Worm (Caenorhabditis elegans): ENCODE measurements around the gene T28F3.5.

The T28F3.5 gene

DNA sequence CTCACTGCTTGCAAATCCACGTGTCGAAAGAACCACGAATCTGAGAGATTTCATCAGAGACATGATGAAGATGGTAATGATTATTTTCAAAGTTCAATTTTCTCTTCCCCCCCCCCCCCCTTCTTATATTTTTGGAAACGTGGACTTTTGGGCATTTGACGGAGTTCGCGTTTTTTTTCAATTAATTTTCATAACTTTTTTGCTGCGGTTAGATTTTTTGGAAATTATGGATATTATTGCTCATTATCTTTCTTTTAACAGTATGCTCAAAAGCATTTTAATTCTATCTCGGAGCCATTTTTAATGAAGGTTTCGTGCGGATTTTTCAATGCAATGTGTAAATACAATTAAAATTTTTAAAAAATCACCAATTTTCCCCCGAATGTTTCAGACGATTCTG, 35.3 kb upstream of the T28F3.5 start, which contains the start of gene phyh-1 (continued):
- TF ChIP-seq madf-5 (GFP tag; IDR thresholded peaks at IDR 0.05) (no peak), php-3 (GFP tag; IDR thresholded peaks at IDR 0.05) (no peak), vab-7 (GFP tag; IDR thresholded peaks at IDR 0.05) (no peak), fos-1 (tag; optimal IDR thresholded peaks at IDR 0.05) (no peak), daf-8 (GFP tag; IDR thresholded peaks at IDR 0.05) (no peak), aly-2 (tag; optimal IDR thresholded peaks at IDR 0.05) (no peak)

DNA sequence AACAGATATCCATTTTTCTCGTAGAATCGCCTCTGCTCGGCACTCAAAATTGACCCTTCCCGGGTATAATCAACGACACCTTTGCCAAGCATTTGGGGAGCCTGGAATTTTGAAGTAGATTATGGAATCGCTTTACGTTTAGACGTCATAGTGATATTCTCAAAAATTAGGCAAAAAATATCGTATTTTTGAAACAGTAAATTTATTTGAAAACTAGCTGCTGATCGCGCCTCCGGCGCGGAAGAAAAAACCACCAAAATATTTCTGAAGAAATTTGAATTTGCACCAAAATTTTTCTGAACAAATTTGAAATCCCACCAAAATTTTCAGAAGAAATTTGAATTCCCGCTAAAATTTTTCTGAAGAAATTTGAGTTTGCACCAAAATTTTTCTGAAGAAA, 32.2 kb upstream of the T28F3.5 start, which contains the start of gene ZK550.6:
TSS of gene ZK550.6 (minus strand) at position 101 of the 400 bp plus-strand sequence.
- TF ChIP-seq unc-62 (GFP tag; optimal IDR thresholded peaks at IDR 0.05 in 1 of 2) (peak in 1 of 2 experiments; percentile 18), unc-62 (tag; optimal IDR thresholded peaks at IDR 0.05) (no peak), nhr-42 (GFP tag; IDR thresholded peaks at IDR 0.05) (no peak), lin-38 (GFP tag; IDR thresholded peaks at IDR 0.05) (no peak), aha-1 (tag) (peak; percentile 17), mxl-3 (GFP tag; optimal IDR thresholded peaks at IDR 0.05) (no peak), hlh-30 (tag; optimal IDR thresholded peaks at IDR 0.05; ENCODE audit: insufficient read depth) (no peak)

DNA sequence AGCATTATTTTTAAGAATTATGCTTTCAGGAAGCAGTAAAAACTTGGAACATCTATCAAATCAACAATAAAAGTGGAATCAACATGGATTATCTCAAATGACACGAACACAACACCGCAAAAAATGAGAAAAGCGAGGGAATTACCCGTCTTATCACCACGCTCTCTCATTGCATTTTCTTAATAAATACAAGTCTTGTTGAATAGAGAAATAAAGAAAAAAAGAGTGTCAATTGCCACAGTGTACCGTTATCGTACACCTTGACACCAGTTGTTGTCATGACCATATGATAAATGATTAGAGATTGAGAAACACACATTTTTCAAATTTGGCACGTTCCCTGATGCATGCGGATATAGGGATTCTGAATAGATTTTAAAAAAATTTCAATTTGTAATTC, 30.9 kb upstream of the T28F3.5 start:
- peak; percentile 0 for TF ChIP-seq lin-13 (GFP tag; optimal IDR thresholded peaks at IDR 0.05)
- no peak for TF ChIP-seq lin-15B (tag; optimal IDR thresholded peaks at IDR 0.05)
- peak; percentile 88 for TF ChIP-seq nhr-77 (tag; optimal IDR thresholded peaks at IDR 0.05)
- TF ChIP-seq nhr-48 (tag; optimal IDR thresholded peaks at IDR 0.05) = peak; percentile 75
- peak; percentile 46; the same call in 1 of the 2 replicates for TF ChIP-seq lin-1 (GFP tag; IDR thresholded peaks at IDR 0.05)
- TF ChIP-seq ztf-7 (tag; optimal IDR thresholded peaks at IDR 0.05) = peak; percentile 26
- TF ChIP-seq nhr-28 (tag; optimal IDR thresholded peaks at IDR 0.05) = peak; percentile 92
- peak; percentile 31 for TF ChIP-seq nhr-6 (tag; optimal IDR thresholded peaks at IDR 0.05)
- TF ChIP-seq aha-1 (tag) = peak; percentile 90
- TF ChIP-seq D1046.2 (GFP tag; IDR thresholded peaks at IDR 0.05) = no peak
- TF ChIP-seq F26F4.8 (GFP tag; conservative IDR thresholded peaks at IDR 0.05) = no peak
- peak in 1 of 2 experiments; percentile 22 for TF ChIP-seq unc-62 (GFP tag; optimal IDR thresholded peaks at IDR 0.05 in 1 of 2)
- no peak for TF ChIP-seq unc-62 (tag; optimal IDR thresholded peaks at IDR 0.05)
- TF ChIP-seq ama-1 (optimal IDR thresholded peaks at IDR 0.05) = peak; percentile 84
- peak; percentile 95 for TF ChIP-seq pqm-1 (tag; optimal IDR thresholded peaks at IDR 0.05)
- 0 out of 2 replicates have a peak, but pooled peaks have one; percentile 63 for TF ChIP-seq tra-1 (GFP tag; IDR thresholded peaks at IDR 0.05)
- TF ChIP-seq nhr-41 (GFP tag; IDR thresholded peaks at IDR 0.05) = 0 out of 2 replicates have a peak, but pooled peaks have one; percentile 25
- TF ChIP-seq attf-4 (tag; optimal IDR thresholded peaks at IDR 0.05) = no peak
- peak; percentile 7 to 96 for TF ChIP-seq hif-1 (tag; optimal IDR thresholded peaks at IDR 0.05)
- 0 out of 2 replicates have a peak, but pooled peaks have one; percentile 21 for TF ChIP-seq T26A8.4 (GFP tag; IDR thresholded peaks at IDR 0.05)
- TF ChIP-seq ceh-62 (tag; optimal IDR thresholded peaks at IDR 0.05) = no peak
- TF ChIP-seq egl-27 (tag; optimal IDR thresholded peaks at IDR 0.05) = no peak
- no peak for TF ChIP-seq Y75B8A.6 (GFP tag; IDR thresholded peaks at IDR 0.05)
- peak; percentile 45 for TF ChIP-seq mep-1 (tag; optimal IDR thresholded peaks at IDR 0.05)
- peak in 1 of 2 experiments; percentile 34 for TF ChIP-seq lsy-2 (tag; optimal IDR thresholded peaks at IDR 0.05)
- TF ChIP-seq mes-2 (tag; optimal IDR thresholded peaks at IDR 0.05; ENCODE audit: poor library complexity, severe bottlenecking) = peak; percentile 24
- no peak for TF ChIP-seq F37D6.2 (tag; optimal IDR thresholded peaks at IDR 0.05)
- TF ChIP-seq dve-1 (tag; optimal IDR thresholded peaks at IDR 0.05; ENCODE audit: insufficient read depth) = peak; percentile 92
- TF ChIP-seq saeg-2 (GFP tag; IDR thresholded peaks at IDR 0.05) = no peak
- TF ChIP-seq lim-7 (GFP tag; IDR thresholded peaks at IDR 0.05) = no peak
- peak in 1 of 2 experiments; percentile 54 for TF ChIP-seq daf-16 (GFP tag; optimal IDR thresholded peaks at IDR 0.05)
- TF ChIP-seq daf-16 (tag; optimal IDR thresholded peaks at IDR 0.05) = peak; percentile 96
- TF ChIP-seq nhr-102 (tag; optimal IDR thresholded peaks at IDR 0.05) = peak; percentile 27
- TF ChIP-seq mxl-3 (GFP tag; optimal IDR thresholded peaks at IDR 0.05) = peak; percentile 94
- peak; percentile 92 for TF ChIP-seq hlh-11 (tag; optimal IDR thresholded peaks at IDR 0.05)
- TF ChIP-seq mdl-1 (tag; optimal IDR thresholded peaks at IDR 0.05) = peak; percentile 20 to 79
- TF ChIP-seq dmd-6 (GFP tag; IDR thresholded peaks at IDR 0.05) = peak; percentile 91
- TF ChIP-seq hlh-30 (tag; optimal IDR thresholded peaks at IDR 0.05; ENCODE audit: insufficient read depth) = peak; percentile 59
- no peak for TF ChIP-seq lin-29 (GFP tag; IDR thresholded peaks at IDR 0.05)
